Worm (Caenorhabditis elegans) whole organism, late embryonic: ENCODE measurements around the gene gon-14.

Experiments
- ama-1 ChIP-seq: fragments of 150-350 bp; optimal IDR thresholded peaks from 2 replicates; lab custom pipeline; 2014
- ets-4 ChIP-seq: sonication (generic microtip); optimal IDR thresholded peaks from 2 replicates; lab custom pipeline; 2016; ENCODE audit warnings: missing genetic modification characterization, missing compliant biosample characterization
- fkh-10 ChIP-seq: fragments of 150-350 bp; optimal IDR thresholded peaks from 2 replicates; lab custom pipeline; 2014; ENCODE audit warnings: missing biosample characterization, missing genetic modification reagents, missing genetic modification characterization
- nhr-232 ChIP-seq: sonication (generic microtip); optimal IDR thresholded peaks from 2 replicates; lab custom pipeline; 2016; ENCODE audit warnings: missing genetic modification characterization, missing compliant biosample characterization
- pag-3 ChIP-seq: sonication (generic microtip); optimal IDR thresholded peaks from 2 replicates; lab custom pipeline; 2016; ENCODE audit warnings: missing compliant biosample characterization, missing genetic modification characterization, borderline replicate concordance
- pha-4 ChIP-seq: fragments of 150-350 bp; optimal IDR thresholded peaks from 2 replicates; lab custom pipeline; 2018; ENCODE audit warnings: missing biosample characterization, missing genetic modification reagents, missing genetic modification characterization

- TF ChIP-seq ama-1 (lab: Kevin White, UChicago) (no peak), fkh-10 (GFP tag; lab: Kevin White, UChicago) (no peak), ets-4 (tag; lab: Kevin White, UChicago) (no peak), pag-3 (no peak), pha-4 (tag; lab: Kevin White, UChicago) (no peak), nhr-232 (tag; lab: Kevin White, UChicago) (no peak)
Measured at ce11 chrV:6611058-6611457, at the start of gene gon-14.
